Worm (Caenorhabditis elegans) whole organism, L3 larva: ENCODE data around the gene bath-10.

Source experiments
- elt-2 ChIP-seq: sonication (generic microtip); optimal IDR thresholded peaks from 2 replicates; lab custom pipeline; 2016; ENCODE audit warnings: missing genetic modification reagents, mild to moderate bottlenecking, missing genetic modification characterization, missing compliant biosample characterization
- elt-3 ChIP-seq, 3 experiments: fragments of 150-350 bp in 1 of 3; sonication (generic microtip) in 2 of 3; optimal IDR thresholded peaks; 2 replicates in 2 of 3; 4 replicates in 1 of 3; lab custom pipeline; 2014 to 2017; ENCODE audit warnings: missing biosample characterization in 3 of 3, missing genetic modification characterization in 3 of 3

- TF ChIP-seq elt-2 (no peak), elt-3 (tag; optimal IDR thresholded peaks at IDR 0.05; lab: Kevin White, UChicago) (no peak)
These were observed at the start of gene bath-10 for ce11 chrII:3374779-3375178.
